Worm (Caenorhabditis elegans): ENCODE results near the gene R05A10.3.

- TF ChIP-seq elt-3 (tag; optimal IDR thresholded peaks at IDR 0.05): no peak
- TF ChIP-seq lin-13 (tag; optimal IDR thresholded peaks at IDR 0.05): no peak
- no peak for TF ChIP-seq ztf-11 (tag; optimal IDR thresholded peaks at IDR 0.05)
- peak; percentile 16 for TF ChIP-seq ceh-83 (GFP tag; optimal IDR thresholded peaks at IDR 0.05)
- TF ChIP-seq unc-62 (GFP tag; optimal IDR thresholded peaks at IDR 0.05): peak; percentile 13
- TF ChIP-seq mep-1 (tag; optimal IDR thresholded peaks at IDR 0.05): no peak
Measured at ce11 chrIV:14127805-14128610, 48.3 kb downstream of the R05A10.3 start, which contains the start of gene H12I19.115.
